Fruit fly (Drosophila melanogaster): ENCODE results near the gene CG6398.

dm6 chrX:17790710-17791109 lies 39.9 kb upstream of the CG6398 start, which contains the start of gene OdsH:
- TF ChIP-seq CG8478 (optimal IDR thresholded peaks at IDR 0.05) = no peak
- TF ChIP-seq EcR (GFP tag; optimal IDR thresholded peaks at IDR 0.05) = no peak
- TF ChIP-seq psq (optimal IDR thresholded peaks at IDR 0.05) = no peak
- no peak for TF ChIP-seq usp (GFP tag; optimal IDR thresholded peaks at IDR 0.05)

All from whole organism.